Comparison of ENCODE assay signal across 1 fruit fly cellular context in the genomic region with DNA sequence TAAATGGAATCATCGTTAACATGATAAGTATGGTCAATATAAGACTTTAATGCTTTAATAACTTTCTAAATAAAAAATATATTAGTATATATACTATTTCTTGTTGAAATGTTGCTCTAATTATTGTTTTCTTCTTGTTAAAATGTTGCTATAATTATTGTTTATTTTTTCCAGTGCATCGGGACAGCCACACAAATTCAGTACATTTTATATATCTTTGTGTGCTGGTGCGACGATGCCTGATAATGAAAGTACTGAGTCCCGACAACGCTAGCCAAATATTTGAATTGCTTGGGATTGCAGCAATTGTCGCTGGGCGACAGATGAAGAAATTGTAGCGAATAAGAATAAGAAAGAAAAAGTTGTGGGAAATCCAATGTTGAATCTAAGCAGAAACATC.
TF ChIP-seq lines count a peak whose summit lies in the region.

No protein-coding gene starts in this region.

TF ChIP-seq in whole organism, embryonic, 481 proteins besides CTCF, POLR2A, EP300 and RAD21 (continued from another document):
- TF ChIP-seq CG2875 (GFP tag; optimal IDR thresholded peaks at IDR 0.05; lab: Kevin White, UChicago) (no peak), scrt (GFP tag; optimal IDR thresholded peaks at IDR 0.05; lab: Kevin White, UChicago) (no peak), klu (GFP tag; IDR thresholded peaks at IDR 0.05; lab: Robert Waterston, UW) (no peak), run (tag; optimal IDR thresholded peaks at IDR 0.05; lab: Kevin White, UChicago) (no peak), CG15269 (tag; optimal IDR thresholded peaks at IDR 0.05; lab: Kevin White, UChicago) (no peak), dm (GFP tag; optimal IDR thresholded peaks at IDR 0.05; lab: Kevin White, UChicago) (no peak), Neu2 (GFP tag; optimal IDR thresholded peaks at IDR 0.05; lab: Kevin White, UChicago; ENCODE audit: borderline replicate concordance) (no peak)
